Worm (Caenorhabditis elegans) whole organism, dauer: ENCODE results near the gene smim-14.

Experiments
- unc-62 ChIP-seq: sonication (generic microtip); optimal IDR thresholded peaks from 2 replicates; lab custom pipeline; 2017; ENCODE audit warnings: missing biosample characterization, missing genetic modification reagents, missing genetic modification characterization

The smim-14 gene

ce11 chrIII:3469646-3470045 is at the start of gene smim-14:
TSS of gene smim-14 (minus strand) at chrIII:3469746.
- TF ChIP-seq unc-62 (GFP tag; lab: Kevin White, UChicago) = no peak

- TF ChIP-seq unc-62 (GFP tag; lab: Kevin White, UChicago) = no peak
These were observed 42.3 kb upstream of the smim-14 start for ce11 chrIII:3511808-3512207.

ce11 chrIII:3509908-3510307 is 40.4 kb upstream of the smim-14 start, which contains the start of the genes M01F1.4 and mrpl-35:
TSS of gene M01F1.4 (minus strand) at chrIII:3510033.
TSS of gene mrpl-35 (plus strand) at chrIII:3510237.
- no peak for TF ChIP-seq unc-62 (GFP tag; lab: Kevin White, UChicago)

ce11 chrIII:3505051-3505548 is 35.6 kb upstream of the smim-14 start, which contains the start of gene lias-1:
TSS of gene lias-1 (minus strand) at chrIII:3505101.
- no peak for TF ChIP-seq unc-62 (GFP tag; lab: Kevin White, UChicago)

- TF ChIP-seq unc-62 (GFP tag; lab: Kevin White, UChicago) = no peak
These were observed 34.7 kb upstream of the smim-14 start for ce11 chrIII:3504239-3504638.

ce11 chrIII:3503286-3503685 is 33.7 kb upstream of the smim-14 start, which contains the start of gene rpl-16:
TSS of gene rpl-16 (minus strand) at chrIII:3503604.
- no peak for TF ChIP-seq unc-62 (GFP tag; lab: Kevin White, UChicago)

ce11 chrIII:3502215-3502838 is 32.8 kb upstream of the smim-14 start, which contains the start of gene M01F1.8:
TSS of gene M01F1.8 (minus strand) at chrIII:3502549.
- no peak for TF ChIP-seq unc-62 (GFP tag; lab: Kevin White, UChicago)

ce11 chrIII:3499850-3500249 is 30.3 kb upstream of the smim-14 start:
- no peak for TF ChIP-seq unc-62 (GFP tag; lab: Kevin White, UChicago)

- TF ChIP-seq unc-62 (GFP tag; lab: Kevin White, UChicago) = no peak
These were observed 29.4 kb upstream of the smim-14 start, which contains the start of gene M01F1.9 for ce11 chrIII:3498957-3499356. TSS of gene M01F1.9 (minus strand) at chrIII:3499057.

- TF ChIP-seq unc-62 (GFP tag; lab: Kevin White, UChicago) = no peak
These were observed 23.6 kb upstream of the smim-14 start, which contains the start of gene gly-14 for ce11 chrIII:3493138-3493537. TSS of gene gly-14 (minus strand) at chrIII:3493238.

ce11 chrIII:3488224-3488623 is 18.7 kb upstream of the smim-14 start, which contains the start of gene C34C12.7:
TSS of gene C34C12.7 (minus strand) at chrIII:3488341.
- no peak for TF ChIP-seq unc-62 (GFP tag; lab: Kevin White, UChicago)

- TF ChIP-seq unc-62 (GFP tag; lab: Kevin White, UChicago) = no peak
These were observed 17.6 kb upstream of the smim-14 start for ce11 chrIII:3487133-3487532.

ce11 chrIII:3486055-3486454 is 16.5 kb upstream of the smim-14 start:
- no peak for TF ChIP-seq unc-62 (GFP tag; lab: Kevin White, UChicago)

- no peak for TF ChIP-seq unc-62 (GFP tag; lab: Kevin White, UChicago)
These were observed 15.4 kb upstream of the smim-14 start for ce11 chrIII:3484995-3485394.

ce11 chrIII:3482291-3482690 is 12.7 kb upstream of the smim-14 start, which contains the start of gene C34C12.6:
TSS of gene C34C12.6 (plus strand) at chrIII:3482591.
- TF ChIP-seq unc-62 (GFP tag; lab: Kevin White, UChicago) = no peak

ce11 chrIII:3480950-3481349 is 11.4 kb upstream of the smim-14 start:
- no peak for TF ChIP-seq unc-62 (GFP tag; lab: Kevin White, UChicago)

- no peak for TF ChIP-seq unc-62 (GFP tag; lab: Kevin White, UChicago)
These were observed 10.7 kb upstream of the smim-14 start for ce11 chrIII:3480236-3480635.
